Worm (Caenorhabditis elegans) whole organism, late embryonic: ENCODE measurements around the gene F44F4.9.

Source experiments
- C38D4.7 ChIP-seq: fragments of 200-800 bp; sonication (Bioruptor generic); optimal IDR thresholded peaks from 2 replicates; lab custom pipeline; 2018; ENCODE audit warnings: mild to moderate bottlenecking, missing genetic modification characterization, moderate library complexity, missing compliant biosample characterization
- F13H6.1 ChIP-seq: sonication (generic microtip); optimal IDR thresholded peaks from 2 replicates; lab custom pipeline; 2016; ENCODE audit warnings: missing genetic modification characterization, missing compliant biosample characterization
- K02D7.2 ChIP-seq: sonication (generic microtip); optimal IDR thresholded peaks from 2 replicates; lab custom pipeline; 2017; ENCODE audit warnings: mild to moderate bottlenecking, missing genetic modification characterization, missing compliant biosample characterization
- K09A11.1 ChIP-seq: sonication (generic microtip); optimal IDR thresholded peaks from 2 replicates; lab custom pipeline; 2017; ENCODE audit warnings: antibody characterized with exemption, mild to moderate bottlenecking, missing genetic modification characterization, missing compliant biosample characterization; ENCODE audit not compliant: insufficient read depth
- ama-1 ChIP-seq: fragments of 150-350 bp; optimal IDR thresholded peaks from 2 replicates; lab custom pipeline; 2014
- ceh-22 ChIP-seq: sonication (generic microtip); optimal IDR thresholded peaks from 2 replicates; lab custom pipeline; 2017; ENCODE audit warnings: missing biosample characterization, missing genetic modification characterization
- ceh-30 ChIP-seq: fragments of 150-350 bp; optimal IDR thresholded peaks from 2 replicates; lab custom pipeline; 2014; ENCODE audit warnings: missing biosample characterization, missing genetic modification characterization
- ceh-31 ChIP-seq: sonication (generic microtip); optimal IDR thresholded peaks from 2 replicates; lab custom pipeline; 2016; ENCODE audit warnings: missing genetic modification characterization, missing compliant biosample characterization
- ceh-34 ChIP-seq: sonication (generic microtip); optimal IDR thresholded peaks from 2 replicates; lab custom pipeline; 2016; ENCODE audit warnings: mild to moderate bottlenecking, missing genetic modification characterization, missing compliant biosample characterization
- ceh-45 ChIP-seq: fragments of 200-800 bp; sonication (Bioruptor generic); IDR thresholded peaks from 2 replicates; pipeline ENCODE4 v1.3.6; 2022; ENCODE audit warnings: missing genetic modification reagents, missing genetic modification characterization, missing compliant biosample characterization
- ceh-48 ChIP-seq: sonication (generic microtip); optimal IDR thresholded peaks from 2 replicates; lab custom pipeline; 2016; ENCODE audit warnings: missing genetic modification characterization, inconsistent platforms, missing compliant biosample characterization
- ceh-6 ChIP-seq: fragments of 200-800 bp; sonication (Bioruptor generic); optimal IDR thresholded peaks from 2 replicates; lab custom pipeline; 2018; ENCODE audit warnings: mild to moderate bottlenecking, missing genetic modification characterization, missing compliant biosample characterization
- dve-1 ChIP-seq: sonication (generic microtip); optimal IDR thresholded peaks from 2 replicates; lab custom pipeline; 2017; ENCODE audit warnings: antibody characterized with exemption, mild to moderate bottlenecking, missing genetic modification characterization, missing compliant biosample characterization
- elt-2 ChIP-seq: sonication (generic microtip); optimal IDR thresholded peaks from 2 replicates; lab custom pipeline; 2016; ENCODE audit warnings: missing genetic modification reagents, missing genetic modification characterization, missing compliant biosample characterization
- fkh-6 ChIP-seq: sonication (generic microtip); optimal IDR thresholded peaks from 2 replicates; lab custom pipeline; 2016; ENCODE audit warnings: missing genetic modification characterization, missing compliant biosample characterization
- hlh-30 ChIP-seq: sonication (generic microtip); optimal IDR thresholded peaks from 2 replicates; lab custom pipeline; 2017; ENCODE audit warnings: antibody characterized with exemption, missing genetic modification characterization, missing compliant biosample characterization; ENCODE audit not compliant: insufficient read depth
- hlh-8 ChIP-seq: sonication (generic microtip); optimal IDR thresholded peaks from 2 replicates; lab custom pipeline; 2016; ENCODE audit warnings: missing genotype, missing genetic modification characterization, missing compliant biosample characterization
- lim-6 ChIP-seq: sonication (generic microtip); optimal IDR thresholded peaks from 2 replicates; lab custom pipeline; 2016; ENCODE audit warnings: missing genetic modification characterization, missing compliant biosample characterization
- lin-11 ChIP-seq: fragments of 200-800 bp; sonication (Bioruptor generic); optimal IDR thresholded peaks from 2 replicates; lab custom pipeline; 2018; ENCODE audit warnings: mild to moderate bottlenecking, missing genetic modification characterization, missing compliant biosample characterization
- madf-2 ChIP-seq: sonication (generic microtip); optimal IDR thresholded peaks from 2 replicates; lab custom pipeline; 2017; ENCODE audit warnings: missing genetic modification characterization, missing compliant biosample characterization
- nhr-11 ChIP-seq: fragments of 150-350 bp; optimal IDR thresholded peaks from 2 replicates; lab custom pipeline; 2014; ENCODE audit warnings: missing biosample characterization, missing genetic modification characterization
- nhr-232 ChIP-seq: sonication (generic microtip); optimal IDR thresholded peaks from 2 replicates; lab custom pipeline; 2016; ENCODE audit warnings: missing genetic modification characterization, missing compliant biosample characterization
- npax-4 ChIP-seq: sonication (generic microtip); optimal IDR thresholded peaks from 2 replicates; lab custom pipeline; 2016; ENCODE audit warnings: missing genetic modification characterization, missing compliant biosample characterization
- odd-2 ChIP-seq: sonication (generic microtip); optimal IDR thresholded peaks from 2 replicates; lab custom pipeline; 2017; ENCODE audit warnings: antibody characterized with exemption, mild to moderate bottlenecking, missing genetic modification characterization, missing compliant biosample characterization
- pag-3 ChIP-seq: sonication (generic microtip); optimal IDR thresholded peaks from 2 replicates; lab custom pipeline; 2016; ENCODE audit warnings: missing compliant biosample characterization, missing genetic modification characterization, borderline replicate concordance
- pax-1 ChIP-seq: fragments of 150-350 bp; optimal IDR thresholded peaks from 2 replicates; lab custom pipeline; 2014; ENCODE audit warnings: missing biosample characterization, missing genetic modification characterization
- pha-2 ChIP-seq: sonication (generic microtip); optimal IDR thresholded peaks from 2 replicates; lab custom pipeline; 2017; ENCODE audit warnings: mild to moderate bottlenecking, missing genetic modification characterization, missing compliant biosample characterization
- pqm-1 ChIP-seq: sonication (generic microtip); optimal IDR thresholded peaks from 2 replicates; lab custom pipeline; 2016; ENCODE audit warnings: missing genetic modification characterization, missing compliant biosample characterization
- sdc-2 ChIP-seq: sonication (generic microtip); optimal IDR thresholded peaks from 2 replicates; lab custom pipeline; 2016; ENCODE audit warnings: missing genotype, missing genetic modification characterization, missing compliant biosample characterization
- sox-4 ChIP-seq: sonication (generic microtip); optimal IDR thresholded peaks from 2 replicates; lab custom pipeline; 2017; ENCODE audit warnings: mild to moderate bottlenecking, missing genetic modification characterization, inconsistent platforms, missing compliant biosample characterization
- tbx-2 ChIP-seq: sonication (generic microtip); optimal IDR thresholded peaks from 2 replicates; lab custom pipeline; 2016; ENCODE audit warnings: missing genetic modification characterization, missing compliant biosample characterization
- ttx-3 ChIP-seq: sonication (generic microtip); optimal IDR thresholded peaks from 2 replicates; lab custom pipeline; 2016; ENCODE audit warnings: missing genetic modification reagents, missing genetic modification characterization, missing compliant biosample characterization
- unc-55 ChIP-seq: sonication (generic microtip); optimal IDR thresholded peaks from 2 replicates; lab custom pipeline; 2017; ENCODE audit warnings: missing biosample characterization, missing genetic modification reagents, missing genetic modification characterization

The F44F4.9 gene

DNA sequence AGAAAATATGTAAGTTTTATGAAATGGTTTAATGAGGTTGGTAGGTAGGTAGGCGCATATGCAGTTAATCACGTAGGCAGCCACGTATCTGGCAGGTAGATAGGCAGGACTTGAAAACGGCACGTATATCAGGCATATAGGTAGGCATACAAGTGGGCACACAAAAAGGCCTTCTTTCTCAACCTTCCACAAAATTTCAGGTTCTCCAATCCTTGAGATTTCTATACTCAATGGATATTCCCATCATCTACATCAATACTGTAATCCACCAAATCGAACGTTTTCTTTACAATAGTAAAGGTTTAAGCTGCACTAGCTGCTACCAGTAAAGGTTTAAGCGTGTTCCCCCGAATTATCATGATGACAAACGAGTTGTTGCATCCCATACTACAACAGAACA, 16.7 kb upstream of the F44F4.9 start:
- TF ChIP-seq ttx-3 (tag; lab: Kevin White, UChicago) (no peak), ceh-48 (tag; lab: Kevin White, UChicago) (no peak), sox-4 (tag; lab: Kevin White, UChicago) (no peak), sdc-2 (tag; lab: Kevin White, UChicago) (no peak), ceh-30 (tag; lab: Kevin White, UChicago) (no peak), hlh-8 (no peak), elt-2 (no peak), nhr-11 (no peak), F13H6.1 (tag; lab: Kevin White, UChicago) (no peak)

DNA sequence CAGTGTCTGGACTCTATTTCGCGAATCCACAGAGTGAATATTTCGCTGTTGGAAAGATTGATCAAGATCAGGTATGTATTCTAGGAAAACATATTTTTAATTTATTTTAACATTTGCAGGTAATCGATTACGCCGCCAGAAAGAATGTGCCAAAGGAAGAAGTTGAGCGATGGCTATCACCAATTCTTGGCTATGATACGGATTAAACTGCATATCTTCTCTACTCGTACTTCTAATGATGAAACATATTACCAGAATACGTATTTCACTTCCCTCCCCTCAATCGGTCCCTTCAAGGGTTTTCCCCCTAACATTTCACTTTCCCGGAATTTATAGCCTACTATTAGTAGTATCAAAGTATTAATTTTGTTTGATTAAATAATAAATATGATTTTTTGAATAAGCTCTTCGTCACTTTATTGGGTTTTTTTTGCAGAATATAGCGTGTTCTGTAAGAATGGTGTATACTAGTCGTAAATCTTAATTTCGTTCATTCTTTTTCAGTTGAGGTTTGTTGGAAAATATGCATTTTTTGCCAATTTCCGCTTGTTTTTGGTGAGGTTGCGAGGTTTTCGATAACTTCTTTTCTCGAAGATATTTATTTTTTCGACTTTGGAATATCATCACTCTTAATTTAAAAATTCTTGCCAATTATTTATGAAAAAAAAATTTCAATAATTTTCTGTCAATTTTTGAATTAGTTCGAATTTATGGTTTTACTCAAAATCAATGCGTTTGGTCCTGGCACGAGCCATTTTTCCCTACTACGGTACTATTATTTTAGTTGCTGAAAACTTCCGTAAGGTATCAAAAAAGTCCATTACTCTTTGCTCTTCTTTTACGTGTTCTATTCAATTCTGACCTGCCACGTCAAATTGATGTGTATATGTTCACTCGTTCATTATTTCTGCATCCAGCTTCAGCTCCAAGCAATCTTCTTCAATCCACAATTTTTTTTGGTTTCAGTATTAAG, 15.3 kb upstream of the F44F4.9 start:
- TF ChIP-seq fkh-6 (tag; lab: Kevin White, UChicago) (no peak), unc-55 (no peak), K09A11.1 (tag; lab: Kevin White, UChicago) (no peak), pax-1 (tag; lab: Kevin White, UChicago) (no peak), madf-2 (tag; lab: Kevin White, UChicago) (no peak), ceh-31 (tag; lab: Kevin White, UChicago) (no peak), nhr-232 (tag; lab: Kevin White, UChicago) (no peak), ceh-34 (tag; lab: Kevin White, UChicago) (no peak), lim-6 (tag; lab: Kevin White, UChicago) (no peak), ama-1 (no peak), lin-11 (tag; lab: Kevin White, UChicago) (no peak), elt-2 (no peak), npax-4 (tag; lab: Kevin White, UChicago) (no peak), pqm-1 (no peak), sdc-2 (tag; lab: Kevin White, UChicago) (no peak), odd-2 (no peak)
- TF ChIP-seq, all 69 proteins: peak for 0

DNA sequence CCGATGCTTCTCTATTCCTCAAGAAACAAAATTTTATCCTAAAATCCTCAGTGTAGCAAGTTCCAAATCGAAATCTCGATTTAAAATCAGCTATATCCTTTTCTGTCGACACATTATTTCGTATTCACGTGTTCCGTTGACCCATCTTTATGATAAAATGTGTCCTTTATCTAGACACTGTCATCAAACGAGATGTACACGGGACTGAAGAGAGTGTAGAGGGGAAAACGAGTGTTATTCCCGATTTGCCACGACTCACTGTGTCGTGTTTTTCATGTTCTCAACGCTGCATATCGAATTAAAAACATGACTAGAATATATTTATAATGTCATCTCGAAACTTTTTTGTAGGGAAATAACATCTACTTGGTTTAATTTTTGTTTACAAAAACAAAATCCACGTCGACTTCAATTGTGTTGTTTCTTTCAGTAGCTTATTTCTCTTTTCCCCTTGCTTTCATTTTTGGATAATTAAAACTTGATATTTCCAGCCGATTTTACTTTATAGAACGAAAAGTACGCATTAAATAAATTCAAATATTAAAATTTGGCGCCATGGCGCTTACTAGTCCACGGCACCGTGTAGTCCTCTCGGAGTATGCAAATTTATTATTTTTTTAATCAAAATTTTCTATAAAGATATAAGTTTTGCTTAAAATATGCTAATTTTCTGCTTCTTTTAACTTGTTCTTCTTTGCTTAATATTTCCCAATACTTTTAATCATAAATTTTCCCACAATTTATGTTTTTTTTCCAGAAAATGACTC, 10.4 kb upstream of the F44F4.9 start, which contains the start of gene metr-1:
TSS of gene metr-1 (plus strand) at position 758 of the 767 bp plus-strand sequence.
- peak; percentile 33 for TF ChIP-seq elt-2
- no peak for TF ChIP-seq F13H6.1 (tag; lab: Kevin White, UChicago)
- peak; percentile 18 for TF ChIP-seq ceh-31 (tag; lab: Kevin White, UChicago)

DNA sequence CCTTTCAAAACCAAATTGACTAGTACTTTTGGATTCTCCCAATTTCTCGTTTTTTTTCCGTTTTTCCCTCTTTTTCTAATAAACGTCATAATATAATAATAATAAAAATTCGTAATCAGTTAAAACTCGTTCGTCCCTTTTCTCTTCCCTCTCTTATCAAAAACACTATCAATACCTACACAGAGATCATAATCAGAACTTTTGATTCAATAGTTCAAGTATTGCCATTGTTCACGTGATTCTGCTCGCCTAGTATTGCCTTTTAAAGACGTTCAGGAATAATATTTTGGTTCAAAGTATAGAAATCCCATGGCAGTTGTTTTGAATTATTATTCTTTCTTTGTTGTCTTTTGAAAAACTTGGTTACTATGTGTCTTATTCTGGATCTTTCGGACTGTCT, 9.0 kb upstream of the F44F4.9 start:
- peak; percentile 84 for TF ChIP-seq elt-2
- TF ChIP-seq dve-1 = no peak
- TF ChIP-seq ceh-6 (GFP tag; lab: Kevin White, UChicago) = no peak
- TF ChIP-seq, all 69 proteins: peak for 1

DNA sequence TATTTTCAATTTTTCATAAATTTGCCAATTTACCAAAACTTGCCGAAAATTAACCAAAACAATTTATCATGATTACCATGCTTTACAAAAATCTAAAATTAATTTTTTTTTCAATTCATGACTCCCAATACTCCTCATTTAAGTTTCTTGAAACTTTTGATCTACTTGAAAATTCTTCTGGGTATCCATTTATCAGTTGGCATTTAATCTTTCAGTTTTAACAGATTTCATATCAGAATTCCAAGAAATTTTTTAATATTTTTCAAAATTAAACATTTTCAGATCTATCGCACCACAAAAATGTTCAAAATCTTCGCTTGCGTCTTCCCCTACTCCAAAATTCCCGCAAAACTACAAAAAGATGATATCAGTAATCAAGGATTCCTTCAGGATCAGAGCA, 8.3 kb upstream of the F44F4.9 start, which contains the start of gene Y19D2B.2:
TSS of gene Y19D2B.2 (plus strand) at position 301 of the 400 bp plus-strand sequence.
- TF ChIP-seq hlh-30 (tag; lab: Kevin White, UChicago) (no peak), C38D4.7 (no peak), pha-2 (tag; lab: Kevin White, UChicago) (no peak), ceh-31 (tag; lab: Kevin White, UChicago) (no peak), K02D7.2 (tag; lab: Kevin White, UChicago) (no peak), ceh-22 (tag; lab: Kevin White, UChicago) (no peak), pag-3 (tag; lab: Kevin White, UChicago) (no peak), tbx-2 (tag; lab: Kevin White, UChicago) (no peak), sox-4 (tag; lab: Kevin White, UChicago) (no peak), ceh-45 (GFP tag; lab: Robert Waterston, UW) (no peak), nhr-11 (no peak)
- TF ChIP-seq, all 69 proteins: peak for 0
